Worm (Caenorhabditis elegans) whole organism, young adult: ENCODE data around the gene col-33.

Source experiments
- B0336.3 ChIP-seq: fragments of 200-800 bp; sonication (Bioruptor generic); IDR thresholded peaks from 2 replicates; pipeline ENCODE4 v1.3.6; 2022; ENCODE audit warnings: missing genetic modification characterization, missing compliant biosample characterization
- ama-1 ChIP-seq, 3 experiments: fragments of 150-350 bp in 1 of 3; sonication (generic microtip) in 2 of 3; optimal IDR thresholded peaks; 2 replicates each; lab custom pipeline; 2014 to 2018; ENCODE audit warnings: missing biosample characterization in 2 of 3, missing genetic modification characterization in 2 of 3, missing genetic modification reagents in 2 of 3
- ceh-40 ChIP-seq: fragments of 200-800 bp; sonication (Bioruptor generic); IDR thresholded peaks from 2 replicates; pipeline ENCODE4 v1.3.6; 2022; ENCODE audit warnings: missing genetic modification characterization, missing compliant biosample characterization
- dpl-1 ChIP-seq: fragments of 150-350 bp; optimal IDR thresholded peaks from 2 replicates; lab custom pipeline; 2014; ENCODE audit warnings: missing biosample characterization, missing genetic modification reagents, missing genetic modification characterization
- efl-1 ChIP-seq: fragments of 150-350 bp; optimal IDR thresholded peaks from 2 replicates; lab custom pipeline; 2014; ENCODE audit warnings: missing biosample characterization, missing genetic modification reagents, missing genetic modification characterization
- ets-4 ChIP-seq: fragments of 200-800 bp; sonication (Bioruptor generic); optimal IDR thresholded peaks from 2 replicates; lab custom pipeline; 2018; ENCODE audit warnings: mild to moderate bottlenecking, missing genetic modification characterization, missing compliant biosample characterization
- hsf-1 ChIP-seq: fragments of 200-800 bp; sonication (Bioruptor generic); IDR thresholded peaks from 2 replicates; pipeline ENCODE4 v1.3.6; 2022; ENCODE audit warnings: missing genetic modification reagents, missing genetic modification characterization, missing compliant biosample characterization
- madf-6 ChIP-seq: fragments of 200-800 bp; sonication (Bioruptor generic); IDR thresholded peaks from 2 replicates; pipeline ENCODE4 v1.3.6; 2022; ENCODE audit warnings: missing genetic modification reagents, missing genetic modification characterization, missing compliant biosample characterization
- nfya-1 ChIP-seq: sonication (generic microtip); optimal IDR thresholded peaks from 2 replicates; lab custom pipeline; 2017; ENCODE audit warnings: antibody characterized with exemption, missing compliant biosample characterization, missing genetic modification characterization, borderline replicate concordance; ENCODE audit not compliant: insufficient read depth
- nhr-90 ChIP-seq: sonication (generic microtip); optimal IDR thresholded peaks from 2 replicates; lab custom pipeline; 2016; ENCODE audit warnings: missing genotype, mild to moderate bottlenecking, missing genetic modification characterization, missing compliant biosample characterization
- snpc-4 ChIP-seq, 5 experiments: fragments of 150-350 bp in 1 of 5; sonication (generic microtip) in 4 of 5; optimal IDR thresholded peaks; 2 replicates each; lab custom pipeline; 2014 to 2018; ENCODE audit warnings: missing genetic modification characterization in 5 of 5, missing biosample characterization in 3 of 5, antibody characterized with exemption in 2 of 5, mild to moderate bottlenecking in 2 of 5, missing compliant biosample characterization in 2 of 5, missing genotype in 2 of 5, moderate library complexity in 2 of 5, missing genetic modification reagents in 1 of 5
- unc-130 ChIP-seq: sonication (generic microtip); optimal IDR thresholded peaks from 2 replicates; lab custom pipeline; 2016; ENCODE audit warnings: missing genetic modification reagents, missing genetic modification characterization, missing compliant biosample characterization
- ztf-3 ChIP-seq: fragments of 200-800 bp; sonication (Bioruptor generic); optimal IDR thresholded peaks from 2 replicates; lab custom pipeline; 2018; ENCODE audit warnings: mild to moderate bottlenecking, missing genetic modification characterization, missing compliant biosample characterization

ce11 chrIV:4247770-4248169 is 15.3 kb upstream of the col-33 start, which contains the start of gene ama-1:
- TF ChIP-seq dpl-1 (GFP tag; lab: Kevin White, UChicago) (no peak), ztf-3 (GFP tag; lab: Kevin White, UChicago) (no peak), ama-1 (optimal IDR thresholded peaks at IDR 0.05; lab: Kevin White, UChicago) (no peak), ama-1 (GFP tag; optimal IDR thresholded peaks at IDR 0.05; lab: Kevin White, UChicago) (no peak), nhr-90 (tag; lab: Kevin White, UChicago) (no peak), hsf-1 (no peak), unc-130 (no peak), B0336.3 (GFP tag; lab: Robert Waterston, UW) (no peak), madf-6 (GFP tag; lab: Robert Waterston, UW) (no peak), nfya-1 (no peak), ceh-40 (GFP tag; lab: Robert Waterston, UW) (no peak), snpc-4 (GFP tag; optimal IDR thresholded peaks at IDR 0.05; lab: Kevin White, UChicago) (no peak), snpc-4 (tag; optimal IDR thresholded peaks at IDR 0.05; lab: Kevin White, UChicago) (no peak), efl-1 (GFP tag; lab: Kevin White, UChicago) (no peak), ets-4 (GFP tag; lab: Kevin White, UChicago) (no peak)
